Worm (Caenorhabditis elegans) whole organism, early embryonic: Measurements from ENCODE around the gene pho-10.

Experiments used
- B0310.2 ChIP-seq: sonication (generic microtip); optimal IDR thresholded peaks from 2 replicates; lab custom pipeline; 2016; ENCODE audit warnings: mild to moderate bottlenecking, missing genetic modification characterization, missing compliant biosample characterization
- F13C5.2 ChIP-seq: sonication (generic microtip); optimal IDR thresholded peaks from 2 replicates; lab custom pipeline; 2017; ENCODE audit warnings: mild to moderate bottlenecking, missing genetic modification characterization, inconsistent platforms, missing compliant biosample characterization
- aly-1 ChIP-seq: sonication (generic microtip); optimal IDR thresholded peaks from 2 replicates; lab custom pipeline; 2016; ENCODE audit warnings: missing genetic modification characterization, missing compliant biosample characterization
- ama-1 ChIP-seq: fragments of 150-350 bp; optimal IDR thresholded peaks from 2 replicates; lab custom pipeline; 2014
- ceh-13 ChIP-seq: fragments of 200-800 bp; sonication (Bioruptor generic); optimal IDR thresholded peaks from 2 replicates; lab custom pipeline; 2018; ENCODE audit warnings: mild to moderate bottlenecking, missing genetic modification characterization, missing compliant biosample characterization
- ceh-36 ChIP-seq: sonication (generic microtip); optimal IDR thresholded peaks from 2 replicates; lab custom pipeline; 2016; ENCODE audit warnings: missing genetic modification characterization, inconsistent platforms, missing compliant biosample characterization
- ets-7 ChIP-seq: sonication (generic microtip); optimal IDR thresholded peaks from 2 replicates; lab custom pipeline; 2016; ENCODE audit warnings: missing genotype, missing genetic modification characterization, missing compliant biosample characterization
- flt-1 ChIP-seq: fragments of 200-800 bp; sonication (Bioruptor generic); IDR thresholded peaks from 2 replicates; pipeline ENCODE4 v1.3.6; 2022; ENCODE audit warnings: missing genetic modification characterization, missing compliant biosample characterization
- hmbx-1 ChIP-seq: sonication (generic microtip); optimal IDR thresholded peaks from 2 replicates; lab custom pipeline; 2016; ENCODE audit warnings: mild to moderate bottlenecking, missing genetic modification characterization, missing compliant biosample characterization
- hmg-4 ChIP-seq: fragments of 200-800 bp; sonication (Bioruptor generic); optimal IDR thresholded peaks from 2 replicates; lab custom pipeline; 2018; ENCODE audit warnings: mild to moderate bottlenecking, missing genetic modification characterization, missing compliant biosample characterization
- hnd-1 ChIP-seq: sonication (generic microtip); optimal IDR thresholded peaks from 2 replicates; lab custom pipeline; 2016; ENCODE audit warnings: missing genetic modification characterization, missing compliant biosample characterization
- pes-1 ChIP-seq: fragments of 200-800 bp; sonication (Bioruptor generic); IDR thresholded peaks from 2 replicates; pipeline ENCODE4 v1.3.6; 2022; ENCODE audit warnings: missing genetic modification reagents, missing genetic modification characterization, missing compliant biosample characterization
- scrt-1 ChIP-seq: fragments of 200-800 bp; sonication (Bioruptor generic); IDR thresholded peaks from 2 replicates; pipeline ENCODE4 v1.3.6; 2022; ENCODE audit warnings: missing genetic modification characterization, missing compliant biosample characterization
- sea-1 ChIP-seq: fragments of 200-800 bp; sonication (Bioruptor generic); conservative IDR thresholded peaks from 2 replicates; pipeline ENCODE4 v1.3.6; 2022; ENCODE audit warnings: missing genetic modification characterization, missing compliant biosample characterization
- tbx-11 ChIP-seq: fragments of 200-800 bp; sonication (Bioruptor generic); IDR thresholded peaks from 2 replicates; pipeline ENCODE4 v1.3.6; 2022; ENCODE audit warnings: missing genetic modification characterization, missing compliant biosample characterization
- tbx-37 ChIP-seq: fragments of 200-800 bp; sonication (Bioruptor generic); conservative IDR thresholded peaks from 2 replicates; pipeline ENCODE4 v1.3.6; 2022; ENCODE audit warnings: missing genetic modification reagents, missing genetic modification characterization, missing compliant biosample characterization
- tra-4 ChIP-seq: sonication (generic microtip); optimal IDR thresholded peaks from 2 replicates; lab custom pipeline; 2017; ENCODE audit warnings: missing genetic modification characterization, missing compliant biosample characterization

Gene pho-10

DNA sequence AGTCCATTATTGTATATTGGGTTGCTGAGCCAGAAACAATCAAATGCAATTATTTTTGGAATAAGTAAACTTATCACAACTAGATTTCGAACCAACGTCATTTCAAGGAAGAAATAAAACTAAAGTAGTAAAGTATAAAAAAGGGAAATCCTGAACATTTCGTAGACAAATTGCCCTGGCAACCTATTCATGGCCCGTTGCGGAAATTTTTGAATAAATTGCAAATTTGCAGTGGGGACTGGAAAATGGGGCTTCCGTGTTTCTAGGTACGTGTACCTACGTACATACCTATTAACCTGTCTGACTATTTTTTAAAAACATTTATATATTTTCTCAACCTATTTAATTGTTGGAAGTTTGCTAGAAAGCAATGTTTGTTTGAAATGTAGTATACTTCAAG, 5.4 kb downstream of the pho-10 start, which contains the start of gene F26C11.3:
Gene F26C11.3, minus strand, starts transcription at position 101 of the 400 bp plus-strand sequence.
- no peak for TF ChIP-seq ceh-13 (GFP tag; lab: Kevin White, UChicago)
- no peak for TF ChIP-seq scrt-1 (GFP tag; lab: Robert Waterston, UW)
- no peak for TF ChIP-seq sea-1 (GFP tag; lab: Robert Waterston, UW)
- TF ChIP-seq B0310.2 (tag; lab: Kevin White, UChicago), result no peak
- TF ChIP-seq tbx-11 (GFP tag; lab: Robert Waterston, UW), result no peak
- TF ChIP-seq tra-4 (tag; lab: Kevin White, UChicago), result no peak
- no peak for TF ChIP-seq aly-1 (tag; lab: Kevin White, UChicago)
- no peak for TF ChIP-seq hmg-4
- no peak for TF ChIP-seq F13C5.2 (tag; lab: Kevin White, UChicago)
- no peak for TF ChIP-seq ceh-36
- no peak for TF ChIP-seq hmbx-1
- TF ChIP-seq ama-1, result no peak
- TF ChIP-seq hnd-1 (tag; lab: Kevin White, UChicago), result no peak

DNA sequence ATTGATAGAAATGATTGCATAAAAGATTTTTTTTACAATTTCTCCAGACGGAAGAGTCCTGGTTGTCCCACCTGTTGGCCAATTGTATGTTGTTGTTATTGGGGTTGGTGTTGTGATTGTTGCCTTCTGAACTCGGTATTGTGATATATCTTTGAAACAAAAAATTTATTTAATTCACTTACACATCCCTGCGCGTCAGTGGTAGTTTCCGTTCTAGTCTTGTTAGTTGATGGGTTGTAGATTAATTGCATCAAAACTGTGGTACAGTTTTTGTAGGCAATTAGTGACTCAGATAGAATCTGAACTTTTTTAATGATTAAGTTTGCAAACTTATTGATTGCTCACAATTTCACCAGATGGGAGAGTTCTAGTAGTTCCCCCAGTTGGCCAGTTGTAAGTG, 15.9 kb downstream of the pho-10 start:
- TF ChIP-seq flt-1 (GFP tag; lab: Robert Waterston, UW) (no peak), pes-1 (GFP tag; lab: Robert Waterston, UW) (no peak), hnd-1 (tag; lab: Kevin White, UChicago) (no peak), F13C5.2 (tag; lab: Kevin White, UChicago) (no peak), hmbx-1 (no peak), sea-1 (GFP tag; lab: Robert Waterston, UW) (no peak), ama-1 (no peak), aly-1 (tag; lab: Kevin White, UChicago) (no peak), ets-7 (no peak), B0310.2 (tag; lab: Kevin White, UChicago) (no peak)

DNA sequence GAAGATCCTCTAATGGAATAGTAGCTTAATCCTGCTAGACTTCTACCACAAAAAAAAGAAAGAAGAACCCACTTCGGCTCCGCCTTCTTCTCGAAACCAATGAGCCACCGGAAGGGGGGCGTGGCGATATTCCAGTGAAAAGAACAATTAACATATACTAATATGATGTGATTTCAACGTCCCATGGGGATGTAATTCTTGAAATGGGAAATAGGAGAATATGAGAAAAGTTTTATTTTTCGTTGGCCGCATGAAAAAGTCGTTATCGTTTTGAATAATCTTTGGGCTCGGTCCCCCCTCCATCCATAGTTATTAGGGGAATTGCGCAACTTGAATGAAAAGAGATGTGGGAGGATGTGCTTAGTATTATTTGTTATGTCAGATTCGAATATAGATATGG, 20.1 kb downstream of the pho-10 start, which contains the start of gene unc-4:
Gene unc-4, minus strand, starts transcription at position 101 of the 400 bp plus-strand sequence.
- no peak for TF ChIP-seq pes-1 (GFP tag; lab: Robert Waterston, UW)
- TF ChIP-seq ama-1, result no peak
- no peak for TF ChIP-seq tbx-37 (GFP tag; lab: Robert Waterston, UW)
- no peak for TF ChIP-seq tra-4 (tag; lab: Kevin White, UChicago)
- no peak for TF ChIP-seq flt-1 (GFP tag; lab: Robert Waterston, UW)
- TF ChIP-seq aly-1 (tag; lab: Kevin White, UChicago), result no peak
- no peak for TF ChIP-seq hmg-4
- TF ChIP-seq hmbx-1, result no peak
- no peak for TF ChIP-seq ceh-36
- no peak for TF ChIP-seq B0310.2 (tag; lab: Kevin White, UChicago)

DNA sequence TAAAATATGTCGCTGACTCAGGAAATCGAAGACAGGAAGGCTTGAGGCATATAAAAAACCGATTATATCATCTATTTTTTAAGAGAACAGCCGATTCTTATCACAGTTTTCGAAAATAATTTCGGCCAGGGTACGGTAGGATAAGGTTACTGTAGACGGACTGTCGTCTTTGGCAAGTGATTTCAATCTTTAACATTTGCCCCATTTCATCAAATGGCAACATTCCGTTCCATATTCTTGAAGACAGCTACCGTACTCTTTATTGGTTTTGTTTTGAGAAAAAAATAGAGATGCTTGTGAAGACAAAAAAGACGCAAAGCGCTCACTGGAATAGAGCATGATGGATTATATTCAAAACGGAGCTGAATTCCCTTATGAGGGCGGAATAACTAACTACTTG, 21.6 kb downstream of the pho-10 start:
- TF ChIP-seq hnd-1 (tag; lab: Kevin White, UChicago) (no peak), ama-1 (no peak), pes-1 (GFP tag; lab: Robert Waterston, UW) (no peak), F13C5.2 (tag; lab: Kevin White, UChicago) (no peak), sea-1 (GFP tag; lab: Robert Waterston, UW) (no peak), hmbx-1 (no peak), aly-1 (tag; lab: Kevin White, UChicago) (no peak), scrt-1 (GFP tag; lab: Robert Waterston, UW) (no peak), B0310.2 (tag; lab: Kevin White, UChicago) (no peak), ceh-13 (GFP tag; lab: Kevin White, UChicago) (no peak), tra-4 (tag; lab: Kevin White, UChicago) (no peak), ceh-36 (no peak), hmg-4 (no peak), ets-7 (no peak), tbx-37 (GFP tag; lab: Robert Waterston, UW) (no peak)

ce11 chrII:9895173-9895572, 25.2 kb downstream of the pho-10 start:
- TF ChIP-seq sea-1 (GFP tag; lab: Robert Waterston, UW) (no peak), tbx-11 (GFP tag; lab: Robert Waterston, UW) (no peak), ets-7 (no peak), F13C5.2 (tag; lab: Kevin White, UChicago) (no peak), aly-1 (tag; lab: Kevin White, UChicago) (no peak), hnd-1 (tag; lab: Kevin White, UChicago) (no peak), B0310.2 (tag; lab: Kevin White, UChicago) (no peak)

ce11 chrII:9894435-9894834, 25.9 kb downstream of the pho-10 start, which contains the start of gene F26C11.1:
F26C11.1 (plus strand) TSS chrII:9894735.
- TF ChIP-seq hnd-1 (tag; lab: Kevin White, UChicago) (no peak), B0310.2 (tag; lab: Kevin White, UChicago) (no peak), sea-1 (GFP tag; lab: Robert Waterston, UW) (no peak), hmg-4 (no peak), flt-1 (GFP tag; lab: Robert Waterston, UW) (no peak), aly-1 (tag; lab: Kevin White, UChicago) (no peak), tbx-11 (GFP tag; lab: Robert Waterston, UW) (no peak)

- TF ChIP-seq ama-1 (no peak), ceh-36 (no peak), aly-1 (tag; lab: Kevin White, UChicago) (no peak), ets-7 (no peak), sea-1 (GFP tag; lab: Robert Waterston, UW) (no peak), tbx-37 (GFP tag; lab: Robert Waterston, UW) (no peak), ceh-13 (GFP tag; lab: Kevin White, UChicago) (no peak), hnd-1 (tag; lab: Kevin White, UChicago) (no peak), hmg-4 (no peak), flt-1 (GFP tag; lab: Robert Waterston, UW) (no peak), pes-1 (GFP tag; lab: Robert Waterston, UW) (no peak), hmbx-1 (no peak), B0310.2 (tag; lab: Kevin White, UChicago) (no peak), tra-4 (tag; lab: Kevin White, UChicago) (no peak), tbx-11 (GFP tag; lab: Robert Waterston, UW) (no peak)
Observed at ce11 chrII:9892409-9892808, 28.0 kb downstream of the pho-10 start, which contains the start of gene C08H9.16. C08H9.16 (plus strand) TSS chrII:9892778.
